Worm (Caenorhabditis elegans) whole organism, L4 larva: Measurements from ENCODE around the gene Y53F4A.2.

Experiments used
- F37D6.2 ChIP-seq: sonication (generic microtip); optimal IDR thresholded peaks from 2 replicates; lab custom pipeline; 2016; ENCODE audit warnings: mild to moderate bottlenecking, missing genetic modification characterization, missing compliant biosample characterization
- Y5F2A.4 ChIP-seq: fragments of 200-800 bp; sonication (Bioruptor generic); optimal IDR thresholded peaks from 2 replicates; lab custom pipeline; 2018; ENCODE audit warnings: mild to moderate bottlenecking, missing genetic modification characterization, missing compliant biosample characterization
- ama-1 ChIP-seq: fragments of 150-350 bp; optimal IDR thresholded peaks from 2 replicates; lab custom pipeline; 2014; ENCODE audit warnings: inconsistent platforms, mixed read lengths
- ces-1 ChIP-seq: fragments of 150-350 bp; sonication (generic microtip); optimal IDR thresholded peaks from 4 replicates; lab custom pipeline; 2014; ENCODE audit warnings: missing biosample characterization, missing genetic modification reagents, missing genetic modification characterization
- cey-2 ChIP-seq: sonication (generic microtip); optimal IDR thresholded peaks from 3 replicates; lab custom pipeline; 2017; ENCODE audit warnings: missing genetic modification characterization, mild to moderate bottlenecking, missing compliant biosample characterization, antibody characterized with exemption, borderline replicate concordance; ENCODE audit not compliant: insufficient read depth
- daf-16 ChIP-seq, 3 experiments: sonication (generic microtip); optimal IDR thresholded peaks; 2 replicates each; lab custom pipeline; 2016 to 2017; ENCODE audit warnings: missing genetic modification characterization in 3 of 3, missing genetic modification reagents in 3 of 3, mild to moderate bottlenecking in 2 of 3, missing compliant biosample characterization in 2 of 3, missing biosample characterization in 1 of 3, moderate library complexity in 1 of 3
- daf-8 ChIP-seq: fragments of 200-800 bp; sonication (Bioruptor generic); IDR thresholded peaks from 2 replicates; pipeline ENCODE4 v1.3.6; 2022; ENCODE audit warnings: missing genetic modification characterization, missing compliant biosample characterization
- dmd-6 ChIP-seq: fragments of 200-800 bp; sonication (Bioruptor generic); IDR thresholded peaks from 2 replicates; pipeline ENCODE4 v1.3.6; 2022; ENCODE audit warnings: missing genetic modification reagents, missing genetic modification characterization, missing compliant biosample characterization
- dmd-9 ChIP-seq: fragments of 200-800 bp; sonication (Bioruptor generic); IDR thresholded peaks from 2 replicates; pipeline ENCODE4 v1.3.6; 2022; ENCODE audit warnings: missing genetic modification reagents, missing genetic modification characterization, missing compliant biosample characterization
- dve-1 ChIP-seq: sonication (generic microtip); optimal IDR thresholded peaks from 2 replicates; lab custom pipeline; 2017; ENCODE audit warnings: antibody characterized with exemption, mild to moderate bottlenecking, missing genetic modification characterization, missing compliant biosample characterization; ENCODE audit not compliant: insufficient read depth
- egl-43 ChIP-seq: fragments of 200-800 bp; sonication (Bioruptor generic); IDR thresholded peaks from 2 replicates; pipeline ENCODE4 v1.3.6; 2022; ENCODE audit warnings: missing genetic modification reagents, missing genetic modification characterization, missing compliant biosample characterization
- gei-8 ChIP-seq: fragments of 200-800 bp; sonication (Bioruptor generic); optimal IDR thresholded peaks from 2 replicates; lab custom pipeline; 2018; ENCODE audit warnings: mild to moderate bottlenecking, missing genetic modification characterization, missing compliant biosample characterization
- hlh-11 ChIP-seq: fragments of 200-800 bp; sonication (Bioruptor generic); optimal IDR thresholded peaks from 2 replicates; lab custom pipeline; 2018; ENCODE audit warnings: mild to moderate bottlenecking, missing genetic modification characterization, missing compliant biosample characterization
- hlh-30 ChIP-seq: sonication (generic microtip); optimal IDR thresholded peaks from 2 replicates; lab custom pipeline; 2017; ENCODE audit warnings: antibody characterized with exemption, mild to moderate bottlenecking, missing genetic modification characterization, missing compliant biosample characterization; ENCODE audit not compliant: insufficient read depth
- lin-1 ChIP-seq: fragments of 200-800 bp; sonication (Bioruptor generic); IDR thresholded peaks from 2 replicates; pipeline ENCODE4 v1.3.6; 2022; ENCODE audit warnings: missing genetic modification reagents, missing genetic modification characterization, missing compliant biosample characterization
- lin-29 ChIP-seq: fragments of 200-800 bp; sonication (Bioruptor generic); IDR thresholded peaks from 2 replicates; pipeline ENCODE4 v1.3.6; 2022; ENCODE audit warnings: missing genetic modification reagents, missing genetic modification characterization, missing compliant biosample characterization
- lir-3 ChIP-seq: sonication (generic microtip); optimal IDR thresholded peaks from 2 replicates; lab custom pipeline; 2016; ENCODE audit warnings: mild to moderate bottlenecking, missing genetic modification characterization, missing compliant biosample characterization
- lsy-2 ChIP-seq, 2 experiments: fragments of 150-350 bp in 1 of 2; sonication (generic microtip) in 1 of 2; optimal IDR thresholded peaks; 2 replicates each; lab custom pipeline; 2014 to 2017; ENCODE audit warnings: missing biosample characterization in 2 of 2, missing genetic modification characterization in 2 of 2
- mdl-1 ChIP-seq, 2 experiments: fragments of 150-350 bp in 1 of 2; sonication (generic microtip) in 1 of 2; optimal IDR thresholded peaks; 2 replicates each; lab custom pipeline; 2014 to 2017; ENCODE audit warnings: missing biosample characterization in 2 of 2, missing genetic modification characterization in 2 of 2
- mxl-2 ChIP-seq: fragments of 200-800 bp; sonication (Bioruptor generic); conservative IDR thresholded peaks from 2 replicates; pipeline ENCODE4 v1.3.6; 2022; ENCODE audit warnings: missing genetic modification reagents, missing genetic modification characterization, missing compliant biosample characterization
- mxl-3 ChIP-seq: fragments of 200-800 bp; sonication (Bioruptor generic); optimal IDR thresholded peaks from 2 replicates; lab custom pipeline; 2018; ENCODE audit warnings: mild to moderate bottlenecking, missing genetic modification characterization, missing compliant biosample characterization
- nhr-28 ChIP-seq: fragments of 150-350 bp; optimal IDR thresholded peaks from 2 replicates; lab custom pipeline; 2014; ENCODE audit warnings: missing biosample characterization, missing genetic modification characterization
- nhr-48 ChIP-seq: sonication (generic microtip); optimal IDR thresholded peaks from 2 replicates; lab custom pipeline; 2016; ENCODE audit warnings: mild to moderate bottlenecking, missing genetic modification characterization, missing compliant biosample characterization
- nhr-76 ChIP-seq: fragments of 150-350 bp; optimal IDR thresholded peaks from 2 replicates; lab custom pipeline; 2014; ENCODE audit warnings: missing biosample characterization, missing genetic modification characterization
- pha-4 ChIP-seq, 2 experiments: fragments of 150-350 bp in 1 of 2; fragments of 200-800 bp in 1 of 2; sonication (Bioruptor generic) in 1 of 2; IDR thresholded peaks in 1 of 2; optimal IDR thresholded peaks in 1 of 2; 2 replicates each; pipeline versions ENCODE4 v1.3.6 to Lab custom; 2014 to 2022; ENCODE audit warnings: missing genetic modification characterization in 2 of 2, missing genetic modification reagents in 2 of 2, missing biosample characterization in 1 of 2, missing compliant biosample characterization in 1 of 2
- tag-97 ChIP-seq: fragments of 200-800 bp; sonication (Bioruptor generic); IDR thresholded peaks from 2 replicates; pipeline ENCODE4 v1.3.6; 2022; ENCODE audit warnings: missing genetic modification characterization, missing compliant biosample characterization
- unc-62 ChIP-seq, 3 experiments: fragments of 150-350 bp in 1 of 3; sonication (generic microtip); optimal IDR thresholded peaks in 2 of 3; peaks in 1 of 3; 1 replicate in 1 of 3; 2 replicates in 2 of 3; lab custom pipeline; 2014 to 2017; ENCODE audit warnings: missing biosample characterization in 3 of 3, missing genetic modification characterization in 3 of 3, missing genetic modification reagents in 3 of 3, missing genotype in 1 of 3
- vab-7 ChIP-seq: fragments of 200-800 bp; sonication (Bioruptor generic); IDR thresholded peaks from 2 replicates; pipeline ENCODE4 v1.3.6; 2022; ENCODE audit warnings: missing genetic modification reagents, missing genetic modification characterization, missing compliant biosample characterization

Gene Y53F4A.2

ce11 chrII:14841253-14841652 is 35.7 kb downstream of the Y53F4A.2 start:
- peak; percentile 19 for TF ChIP-seq mxl-3
- TF ChIP-seq lsy-2 (tag; optimal IDR thresholded peaks at IDR 0.05; lab: Kevin White, UChicago): peak in 1 of 2 experiments; percentile 72
- TF ChIP-seq ces-1 (GFP tag; lab: Kevin White, UChicago): no peak
- peak; percentile 64 for TF ChIP-seq hlh-30 (tag; lab: Kevin White, UChicago)
- TF ChIP-seq lin-1 (GFP tag; lab: Robert Waterston, UW): no peak
- peak in 1 of 2 experiments; percentile 11 for TF ChIP-seq mdl-1 (tag; optimal IDR thresholded peaks at IDR 0.05; lab: Kevin White, UChicago)
- TF ChIP-seq hlh-11 (tag; lab: Kevin White, UChicago): peak; percentile 22
- peak in 1 of 2 experiments; percentile 1 for TF ChIP-seq unc-62 (GFP tag; optimal IDR thresholded peaks at IDR 0.05 in 1 of 2; lab: Kevin White, UChicago)
- TF ChIP-seq unc-62 (tag; optimal IDR thresholded peaks at IDR 0.05; lab: Kevin White, UChicago): no peak

- TF ChIP-seq Y5F2A.4 (GFP tag; lab: Kevin White, UChicago) (no peak), nhr-48 (tag; lab: Kevin White, UChicago) (peak; percentile 70), gei-8 (GFP tag; lab: Kevin White, UChicago) (peak; percentile 19), lin-29 (GFP tag; lab: Robert Waterston, UW) (no peak), pha-4 (GFP tag; IDR thresholded peaks at IDR 0.05; lab: Robert Waterston, UW) (no peak), pha-4 (tag; optimal IDR thresholded peaks at IDR 0.05; lab: Kevin White, UChicago) (no peak), vab-7 (GFP tag; lab: Robert Waterston, UW) (no peak), dve-1 (tag; lab: Kevin White, UChicago) (peak; percentile 35), unc-62 (GFP tag; optimal IDR thresholded peaks at IDR 0.05 in 1 of 2; lab: Kevin White, UChicago) (peak in 1 of 2 experiments; percentile 11), unc-62 (tag; optimal IDR thresholded peaks at IDR 0.05; lab: Kevin White, UChicago) (no peak), mxl-3 (peak; percentile 97), lsy-2 (tag; optimal IDR thresholded peaks at IDR 0.05; lab: Kevin White, UChicago) (peak in 1 of 2 experiments; percentile 26), F37D6.2 (no peak), mdl-1 (tag; optimal IDR thresholded peaks at IDR 0.05; lab: Kevin White, UChicago) (peak in 1 of 2 experiments; percentile 56), daf-16 (GFP tag; optimal IDR thresholded peaks at IDR 0.05; lab: Kevin White, UChicago) (no peak), daf-16 (tag; optimal IDR thresholded peaks at IDR 0.05; lab: Kevin White, UChicago) (peak; percentile 43), nhr-28 (tag; lab: Kevin White, UChicago) (peak; percentile 87), lir-3 (tag; lab: Kevin White, UChicago) (no peak), nhr-76 (tag; lab: Kevin White, UChicago) (no peak), egl-43 (GFP tag; lab: Robert Waterston, UW) (no peak), hlh-30 (tag; lab: Kevin White, UChicago) (peak; percentile 56), cey-2 (tag; lab: Kevin White, UChicago) (peak; percentile 31), dmd-6 (GFP tag; lab: Robert Waterston, UW) (peak; percentile 82), hlh-11 (tag; lab: Kevin White, UChicago) (peak; percentile 8)
Observed at ce11 chrII:14838596-14839215, 38.2 kb downstream of the Y53F4A.2 start.

- TF ChIP-seq tag-97 (GFP tag; lab: Robert Waterston, UW): no peak
- TF ChIP-seq daf-8 (GFP tag; lab: Robert Waterston, UW): no peak
- TF ChIP-seq mxl-2: no peak
- no peak for TF ChIP-seq ama-1
- TF ChIP-seq unc-62 (GFP tag; optimal IDR thresholded peaks at IDR 0.05 in 1 of 2; lab: Kevin White, UChicago): no peak
- no peak for TF ChIP-seq unc-62 (tag; optimal IDR thresholded peaks at IDR 0.05; lab: Kevin White, UChicago)
- no peak for TF ChIP-seq gei-8 (GFP tag; lab: Kevin White, UChicago)
- TF ChIP-seq dmd-9 (GFP tag; lab: Robert Waterston, UW): no peak
Observed at ce11 chrII:14832055-14832454, 44.9 kb downstream of the Y53F4A.2 start.
